Worm (Caenorhabditis elegans): Measurements from ENCODE around the gene C27A7.8.

C27A7.8 gene

ce11 chrV:12167031-12167430 lies 14.1 kb downstream of the C27A7.8 start:
- TF ChIP-seq chd-7 (tag; optimal IDR thresholded peaks at IDR 0.05) = no peak
- peak; percentile 96 for TF ChIP-seq egrh-3 (GFP tag; IDR thresholded peaks at IDR 0.05)
- TF ChIP-seq aptf-3 (GFP tag; IDR thresholded peaks at IDR 0.05) = 0 out of 2 replicates have a peak, but pooled peaks have one; percentile 66

- TF ChIP-seq madf-6 (GFP tag; IDR thresholded peaks at IDR 0.05) = no peak
- TF ChIP-seq C17E4.6 (GFP tag; IDR thresholded peaks at IDR 0.05) = no peak
- TF ChIP-seq D2030.7 (GFP tag; IDR thresholded peaks at IDR 0.05) = no peak
- TF ChIP-seq B0019.2 (GFP tag; conservative IDR thresholded peaks at IDR 0.05) = no peak
- no peak for TF ChIP-seq F57A8.1 (GFP tag; optimal IDR thresholded peaks at IDR 0.05)
- no peak for TF ChIP-seq nhr-179 (tag; optimal IDR thresholded peaks at IDR 0.05)
- no peak for TF ChIP-seq zfh-2 (GFP tag; conservative IDR thresholded peaks at IDR 0.05)
- TF ChIP-seq egl-44 (GFP tag; IDR thresholded peaks at IDR 0.05) = no peak
- no peak for TF ChIP-seq lin-40 (tag; optimal IDR thresholded peaks at IDR 0.05)
- TF ChIP-seq madf-10 (tag; optimal IDR thresholded peaks at IDR 0.05) = no peak
Observed at ce11 chrV:12167653-12168052, 14.7 kb downstream of the C27A7.8 start, which contains the start of gene col-37. col-37 (minus strand) TSS chrV:12167753.

- TF ChIP-seq madf-10 (tag; optimal IDR thresholded peaks at IDR 0.05) (no peak), bed-2 (GFP tag; IDR thresholded peaks at IDR 0.05) (no peak), B0336.3 (GFP tag; IDR thresholded peaks at IDR 0.05) (no peak), F39B2.1 (GFP tag; IDR thresholded peaks at IDR 0.05) (no peak), hmg-1.2 (GFP tag; IDR thresholded peaks at IDR 0.05) (no peak), akir-1 (GFP tag; optimal IDR thresholded peaks at IDR 0.05) (no peak), D2030.7 (GFP tag; IDR thresholded peaks at IDR 0.05) (no peak), Y53F4B.3 (GFP tag; IDR thresholded peaks at IDR 0.05) (no peak), atf-7 (tag; optimal IDR thresholded peaks at IDR 0.05) (no peak)
Observed at ce11 chrV:12170114-12170513, 17.2 kb downstream of the C27A7.8 start, which contains the start of gene ZK863.1. ZK863.1 (minus strand) TSS chrV:12170214.

ce11 chrV:12179338-12179737 lies 26.4 kb downstream of the C27A7.8 start, which contains the start of gene clec-224:
clec-224 (minus strand) TSS chrV:12179438.
- TF ChIP-seq B0336.3 (GFP tag; IDR thresholded peaks at IDR 0.05) (no peak), F33H1.4 (GFP tag; IDR thresholded peaks at IDR 0.05) (no peak), F49E8.2 (tag; optimal IDR thresholded peaks at IDR 0.05; ENCODE audit: insufficient read depth) (no peak), nhr-179 (tag; optimal IDR thresholded peaks at IDR 0.05) (no peak), F57A8.1 (GFP tag; optimal IDR thresholded peaks at IDR 0.05) (no peak), lin-26 (GFP tag; IDR thresholded peaks at IDR 0.05) (no peak), fkh-3 (tag; optimal IDR thresholded peaks at IDR 0.05) (no peak), let-526 (GFP tag; IDR thresholded peaks at IDR 0.05) (no peak), ceh-40 (GFP tag; IDR thresholded peaks at IDR 0.05) (no peak), ekl-4 (GFP tag; IDR thresholded peaks at IDR 0.05) (no peak), madf-10 (tag; optimal IDR thresholded peaks at IDR 0.05) (no peak), tbp1 (GFP tag; optimal IDR thresholded peaks at IDR 0.05) (no peak), ceh-27 (GFP tag; optimal IDR thresholded peaks at IDR 0.05) (no peak), snpc-1.1 (tag; optimal IDR thresholded peaks at IDR 0.05; ENCODE audit: insufficient read depth) (no peak), mes-4 (tag; optimal IDR thresholded peaks at IDR 0.05) (no peak), F23B12.7 (tag; optimal IDR thresholded peaks at IDR 0.05; ENCODE audit: insufficient read depth) (no peak)

ce11 chrV:12181310-12181709 lies 28.4 kb downstream of the C27A7.8 start, which contains the start of gene elpc-3:
elpc-3 (minus strand) TSS chrV:12181410.
- TF ChIP-seq ama-1 (optimal IDR thresholded peaks at IDR 0.05) (no peak), ama-1 (GFP tag; optimal IDR thresholded peaks at IDR 0.05) (peak in 1 of 2 experiments; percentile 27), snpc-3.4 (tag; optimal IDR thresholded peaks at IDR 0.05) (no peak)
